Worm (Caenorhabditis elegans) whole organism, young adult: Measurements from ENCODE around the gene ash-2.

Experiments
- C17E4.6 ChIP-seq: fragments of 200-800 bp; sonication (Bioruptor generic); IDR thresholded peaks from 2 replicates; pipeline ENCODE4 v1.3.6; 2022; ENCODE audit warnings: missing genetic modification reagents, missing genetic modification characterization, missing compliant biosample characterization
- F23B12.7 ChIP-seq: sonication (generic microtip); optimal IDR thresholded peaks from 2 replicates; lab custom pipeline; 2017; ENCODE audit warnings: missing genetic modification characterization, mild to moderate bottlenecking, missing compliant biosample characterization, antibody characterized with exemption, moderate library complexity; ENCODE audit not compliant: insufficient read depth
- F37B4.10 ChIP-seq: fragments of 200-800 bp; sonication (Bioruptor generic); IDR thresholded peaks from 2 replicates; pipeline ENCODE4 v1.3.6; 2022; ENCODE audit warnings: missing genetic modification characterization, missing compliant biosample characterization
- F39B2.1 ChIP-seq: fragments of 200-800 bp; sonication (Bioruptor generic); IDR thresholded peaks from 2 replicates; pipeline ENCODE4 v1.3.6; 2022; ENCODE audit warnings: missing genetic modification reagents, missing genetic modification characterization, missing compliant biosample characterization
- F49E8.2 ChIP-seq: sonication (generic microtip); optimal IDR thresholded peaks from 3 replicates; lab custom pipeline; 2017; ENCODE audit warnings: missing genetic modification characterization, mild to moderate bottlenecking, missing compliant biosample characterization, antibody characterized with exemption, moderate library complexity; ENCODE audit not compliant: insufficient read depth
- F57A8.1 ChIP-seq: fragments of 200-800 bp; sonication (Bioruptor generic); optimal IDR thresholded peaks from 2 replicates; lab custom pipeline; 2018; ENCODE audit warnings: mild to moderate bottlenecking, missing genetic modification characterization, moderate library complexity, missing compliant biosample characterization
- F57C9.4 ChIP-seq: sonication (generic microtip); optimal IDR thresholded peaks from 2 replicates; lab custom pipeline; 2017; ENCODE audit warnings: mild to moderate bottlenecking, missing genetic modification characterization, missing compliant biosample characterization
- K11D2.4 ChIP-seq: fragments of 200-800 bp; sonication (Bioruptor generic); IDR thresholded peaks from 2 replicates; pipeline ENCODE4 v1.3.6; 2022; ENCODE audit warnings: missing genetic modification reagents, missing genetic modification characterization, missing compliant biosample characterization
- Y53F4B.3 ChIP-seq: fragments of 200-800 bp; sonication (Bioruptor generic); IDR thresholded peaks from 2 replicates; pipeline ENCODE4 v1.3.6; 2022; ENCODE audit warnings: missing genetic modification reagents, missing genetic modification characterization, missing compliant biosample characterization
- Y53G8AR.9 ChIP-seq: fragments of 200-800 bp; sonication (Bioruptor generic); conservative IDR thresholded peaks from 2 replicates; pipeline ENCODE4 v1.3.6; 2022; ENCODE audit warnings: missing genetic modification reagents, missing genetic modification characterization, missing compliant biosample characterization
- ZK185.1 ChIP-seq: sonication (generic microtip); optimal IDR thresholded peaks from 2 replicates; lab custom pipeline; 2016; ENCODE audit warnings: mild to moderate bottlenecking, missing genetic modification characterization, missing compliant biosample characterization; ENCODE audit not compliant: poor library complexity, severe bottlenecking
- aptf-3 ChIP-seq: fragments of 200-800 bp; sonication (Bioruptor generic); IDR thresholded peaks from 2 replicates; pipeline ENCODE4 v1.3.6; 2022; ENCODE audit warnings: missing genetic modification characterization, missing compliant biosample characterization
- athp-1 ChIP-seq: sonication (generic microtip); optimal IDR thresholded peaks from 2 replicates; lab custom pipeline; 2017; ENCODE audit warnings: mild to moderate bottlenecking, missing genetic modification characterization, missing compliant biosample characterization
- attf-6 ChIP-seq: fragments of 200-800 bp; sonication (Bioruptor generic); IDR thresholded peaks from 2 replicates; pipeline ENCODE4 v1.3.6; 2022; ENCODE audit warnings: missing genetic modification reagents, missing genetic modification characterization, missing compliant biosample characterization
- bed-1 ChIP-seq: fragments of 200-800 bp; sonication (Bioruptor generic); IDR thresholded peaks from 2 replicates; pipeline ENCODE4 v1.3.6; 2022; ENCODE audit warnings: missing genetic modification reagents, missing genetic modification characterization, missing compliant biosample characterization
- ceh-40 ChIP-seq: fragments of 200-800 bp; sonication (Bioruptor generic); IDR thresholded peaks from 2 replicates; pipeline ENCODE4 v1.3.6; 2022; ENCODE audit warnings: missing genetic modification characterization, missing compliant biosample characterization
- ceh-91 ChIP-seq: fragments of 200-800 bp; sonication (Bioruptor generic); IDR thresholded peaks from 2 replicates; pipeline ENCODE4 v1.3.6; 2022; ENCODE audit warnings: missing genetic modification reagents, missing genetic modification characterization, missing compliant biosample characterization
- chd-7 ChIP-seq: sonication (generic microtip); optimal IDR thresholded peaks from 2 replicates; lab custom pipeline; 2016; ENCODE audit warnings: mild to moderate bottlenecking, missing genetic modification characterization, moderate library complexity, missing compliant biosample characterization
- die-1 ChIP-seq: sonication (generic microtip); optimal IDR thresholded peaks from 2 replicates; lab custom pipeline; 2016; ENCODE audit warnings: missing genotype, mild to moderate bottlenecking, missing genetic modification characterization, missing compliant biosample characterization
- dox-1 ChIP-seq: fragments of 200-800 bp; sonication (Bioruptor generic); IDR thresholded peaks from 2 replicates; pipeline ENCODE4 v1.3.6; 2022; ENCODE audit warnings: missing genetic modification reagents, missing genetic modification characterization, missing compliant biosample characterization
- dpl-1 ChIP-seq: fragments of 150-350 bp; optimal IDR thresholded peaks from 2 replicates; lab custom pipeline; 2014; ENCODE audit warnings: missing biosample characterization, missing genetic modification reagents, missing genetic modification characterization
- efl-1 ChIP-seq: fragments of 150-350 bp; optimal IDR thresholded peaks from 2 replicates; lab custom pipeline; 2014; ENCODE audit warnings: missing biosample characterization, missing genetic modification reagents, missing genetic modification characterization
- gei-17 ChIP-seq: fragments of 200-800 bp; sonication (Bioruptor generic); optimal IDR thresholded peaks from 2 replicates; lab custom pipeline; 2018; ENCODE audit warnings: mild to moderate bottlenecking, missing genetic modification characterization, missing compliant biosample characterization
- him-1 ChIP-seq: sonication (generic microtip); optimal IDR thresholded peaks from 2 replicates; lab custom pipeline; 2016; ENCODE audit warnings: missing genotype, missing genetic modification reagents, missing genetic modification characterization, missing compliant biosample characterization
- hlh-26 ChIP-seq: fragments of 200-800 bp; sonication (Bioruptor generic); conservative IDR thresholded peaks from 2 replicates; pipeline ENCODE4 v1.3.6; 2022; ENCODE audit warnings: missing genetic modification reagents, missing genetic modification characterization, missing compliant biosample characterization
- hmg-1.2 ChIP-seq: fragments of 200-800 bp; sonication (Bioruptor generic); IDR thresholded peaks from 2 replicates; pipeline ENCODE4 v1.3.6; 2022; ENCODE audit warnings: missing genetic modification reagents, missing genetic modification characterization, missing compliant biosample characterization
- hrde-1 ChIP-seq: sonication (generic microtip); optimal IDR thresholded peaks from 2 replicates; lab custom pipeline; 2016; ENCODE audit warnings: missing genetic modification characterization, mild to moderate bottlenecking, missing compliant biosample characterization, moderate library complexity, missing genotype, missing genetic modification reagents, borderline replicate concordance
- hsf-1 ChIP-seq: fragments of 200-800 bp; sonication (Bioruptor generic); IDR thresholded peaks from 2 replicates; pipeline ENCODE4 v1.3.6; 2022; ENCODE audit warnings: missing genetic modification reagents, missing genetic modification characterization, missing compliant biosample characterization
- let-526 ChIP-seq: fragments of 200-800 bp; sonication (Bioruptor generic); IDR thresholded peaks from 2 replicates; pipeline ENCODE4 v1.3.6; 2022; ENCODE audit warnings: missing genetic modification reagents, missing genetic modification characterization, missing compliant biosample characterization
- let-607 ChIP-seq, 2 experiments: fragments of 200-800 bp in 1 of 2; sonication (Bioruptor generic) in 1 of 2; sonication (generic microtip) in 1 of 2; optimal IDR thresholded peaks; 2 replicates each; lab custom pipeline; 2016 to 2018; ENCODE audit warnings: mild to moderate bottlenecking in 2 of 2, missing compliant biosample characterization in 2 of 2, missing genetic modification characterization in 2 of 2, moderate library complexity in 2 of 2, missing genotype in 1 of 2
- lin-26 ChIP-seq: fragments of 200-800 bp; sonication (Bioruptor generic); IDR thresholded peaks from 2 replicates; pipeline ENCODE4 v1.3.6; 2022; ENCODE audit warnings: missing genetic modification reagents, missing genetic modification characterization, missing compliant biosample characterization
- lir-1 ChIP-seq: fragments of 200-800 bp; sonication (Bioruptor generic); conservative IDR thresholded peaks from 2 replicates; pipeline ENCODE4 v1.3.6; 2022; ENCODE audit warnings: missing genetic modification reagents, missing genetic modification characterization, missing compliant biosample characterization
- madf-10 ChIP-seq: sonication (generic microtip); optimal IDR thresholded peaks from 2 replicates; lab custom pipeline; 2016; ENCODE audit warnings: mild to moderate bottlenecking, missing genetic modification characterization, missing compliant biosample characterization
- madf-3 ChIP-seq: fragments of 200-800 bp; sonication (Bioruptor generic); IDR thresholded peaks from 2 replicates; pipeline ENCODE4 v1.3.6; 2022; ENCODE audit warnings: missing genetic modification reagents, missing genetic modification characterization, missing compliant biosample characterization
- madf-8 ChIP-seq: fragments of 200-800 bp; sonication (Bioruptor generic); conservative IDR thresholded peaks from 2 replicates; pipeline ENCODE4 v1.3.6; 2022; ENCODE audit warnings: missing genetic modification reagents, missing genetic modification characterization, missing compliant biosample characterization
- mel-28 ChIP-seq: sonication (generic microtip); optimal IDR thresholded peaks from 2 replicates; lab custom pipeline; 2016; ENCODE audit warnings: borderline replicate concordance, mild to moderate bottlenecking, missing genetic modification characterization, missing compliant biosample characterization
- nfyb-1 ChIP-seq: fragments of 200-800 bp; sonication (Bioruptor generic); IDR thresholded peaks from 2 replicates; pipeline ENCODE4 v1.3.6; 2022; ENCODE audit warnings: missing genetic modification reagents, missing genetic modification characterization, missing compliant biosample characterization
- nhr-179 ChIP-seq: sonication (generic microtip); optimal IDR thresholded peaks from 2 replicates; lab custom pipeline; 2016; ENCODE audit warnings: mild to moderate bottlenecking, missing genetic modification characterization, missing compliant biosample characterization
- nhr-90 ChIP-seq: sonication (generic microtip); optimal IDR thresholded peaks from 2 replicates; lab custom pipeline; 2016; ENCODE audit warnings: missing genotype, mild to moderate bottlenecking, missing genetic modification characterization, missing compliant biosample characterization
- rcor-1 ChIP-seq: fragments of 200-800 bp; sonication (Bioruptor generic); IDR thresholded peaks from 2 replicates; pipeline ENCODE4 v1.3.6; 2022; ENCODE audit warnings: missing genetic modification reagents, missing genetic modification characterization, missing compliant biosample characterization
- rpc-1 ChIP-seq, 2 experiments: fragments of 150-350 bp in 1 of 2; sonication (generic microtip) in 1 of 2; optimal IDR thresholded peaks; 2 replicates each; lab custom pipeline; 2014 to 2018; ENCODE audit warnings: missing biosample characterization in 1 of 2, missing genetic modification characterization in 1 of 2, missing genetic modification reagents in 1 of 2, missing genotype in 1 of 2
- sdz-38 ChIP-seq: sonication (generic microtip); optimal IDR thresholded peaks from 2 replicates; lab custom pipeline; 2016; ENCODE audit warnings: missing genotype, missing genetic modification characterization, missing compliant biosample characterization
- sptf-2 ChIP-seq: fragments of 200-800 bp; sonication (Bioruptor generic); optimal IDR thresholded peaks from 2 replicates; lab custom pipeline; 2018; ENCODE audit warnings: mild to moderate bottlenecking, missing genetic modification characterization, missing compliant biosample characterization
- tlf-1 ChIP-seq: fragments of 200-800 bp; sonication (Bioruptor generic); optimal IDR thresholded peaks from 2 replicates; lab custom pipeline; 2018; ENCODE audit warnings: mild to moderate bottlenecking, missing genetic modification characterization, missing compliant biosample characterization
- ztf-18 ChIP-seq: sonication (generic microtip); optimal IDR thresholded peaks from 2 replicates; lab custom pipeline; 2016; ENCODE audit warnings: missing genotype, mild to moderate bottlenecking, missing genetic modification characterization, missing compliant biosample characterization

ash-2 gene

DNA sequence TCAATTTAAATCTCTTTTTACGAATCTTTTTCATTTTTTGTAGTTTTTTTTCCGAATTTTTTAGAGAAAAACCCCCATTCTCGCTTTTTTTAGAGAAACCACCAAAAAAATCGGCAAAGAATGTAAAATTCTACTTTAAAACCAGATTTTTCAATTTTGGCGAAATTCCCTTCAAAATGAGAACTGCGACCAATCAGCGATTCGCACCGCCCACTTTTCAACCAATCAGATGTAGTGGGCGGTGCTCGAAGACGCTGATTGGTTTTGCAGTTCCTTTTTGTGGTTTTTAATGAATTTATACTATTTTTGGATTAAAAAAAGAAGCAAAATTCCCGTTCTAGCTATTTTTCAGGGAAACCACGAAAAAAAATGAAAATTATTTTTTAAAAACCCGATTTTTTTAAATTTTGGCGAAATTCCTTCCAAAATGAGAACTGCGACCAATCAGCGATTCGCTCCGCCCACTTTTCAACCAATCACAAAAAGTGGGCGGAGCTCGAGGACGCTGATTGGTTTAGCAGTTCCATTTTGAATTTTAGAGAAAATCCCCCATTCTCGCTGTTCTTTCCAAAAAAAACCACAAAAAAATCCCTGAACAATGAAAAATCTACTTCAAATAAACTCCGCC, 8.5 kb upstream of the ash-2 start:
- TF ChIP-seq nfyb-1 (GFP tag; lab: Robert Waterston, UW), result peak; percentile 11; the same call in 1 of the 2 replicates
- TF ChIP-seq nhr-90 (tag; lab: Kevin White, UChicago), result no peak

DNA sequence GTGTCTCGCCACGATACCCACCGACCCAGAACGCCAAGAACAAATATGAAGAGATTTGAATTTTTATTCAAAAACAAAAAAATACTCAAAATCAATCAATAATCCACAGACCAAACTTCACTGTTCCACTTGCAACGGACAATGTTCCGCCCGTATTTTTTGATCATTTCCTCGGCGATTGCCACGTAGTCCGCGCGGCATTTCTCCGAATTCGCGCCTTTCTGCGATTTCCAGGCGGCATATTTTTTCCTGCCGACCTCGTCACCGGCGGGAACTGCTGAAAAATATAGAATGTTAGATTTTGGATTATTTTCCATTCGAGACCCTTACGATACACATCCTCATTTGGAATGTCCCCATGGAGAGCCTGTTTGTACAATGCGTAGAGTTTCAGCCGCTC, 7.4 kb upstream of the ash-2 start:
- no peak for TF ChIP-seq him-1 (tag; lab: Kevin White, UChicago)
- no peak for TF ChIP-seq rpc-1 (optimal IDR thresholded peaks at IDR 0.05; lab: Kevin White, UChicago)
- TF ChIP-seq rpc-1 (tag; optimal IDR thresholded peaks at IDR 0.05; lab: Kevin White, UChicago), result no peak
- TF ChIP-seq madf-10 (tag; lab: Kevin White, UChicago), result no peak
- no peak for TF ChIP-seq athp-1 (tag; lab: Kevin White, UChicago)
- no peak for TF ChIP-seq Y53F4B.3 (GFP tag; lab: Robert Waterston, UW)
- no peak for TF ChIP-seq let-526 (GFP tag; lab: Robert Waterston, UW)
- no peak for TF ChIP-seq ZK185.1
- TF ChIP-seq efl-1 (GFP tag; lab: Kevin White, UChicago), result peak; percentile 68
- no peak for TF ChIP-seq F57C9.4
- no peak for TF ChIP-seq rcor-1 (GFP tag; lab: Robert Waterston, UW)
- peak; percentile 60 for TF ChIP-seq madf-8 (GFP tag; lab: Robert Waterston, UW)
- TF ChIP-seq mel-28 (tag; lab: Kevin White, UChicago), result no peak
- peak; percentile 51 for TF ChIP-seq tlf-1 (GFP tag; lab: Kevin White, UChicago)
- no peak for TF ChIP-seq ztf-18 (tag; lab: Kevin White, UChicago)
- TF ChIP-seq F23B12.7 (tag; lab: Kevin White, UChicago), result no peak
- no peak for TF ChIP-seq sdz-38 (tag; lab: Kevin White, UChicago)
- no peak for TF ChIP-seq F39B2.1 (GFP tag; lab: Robert Waterston, UW)
- TF ChIP-seq F37B4.10 (GFP tag; lab: Robert Waterston, UW), result no peak
- TF ChIP-seq let-607 (tag; optimal IDR thresholded peaks at IDR 0.05; lab: Kevin White, UChicago), result no peak
- peak; percentile 28 for TF ChIP-seq dpl-1 (GFP tag; lab: Kevin White, UChicago)
- TF ChIP-seq lin-26, result peak; percentile 57; the same call in 1 of the 2 replicates
- peak; percentile 11; the same call in 1 of the 2 replicates for TF ChIP-seq C17E4.6 (GFP tag; lab: Robert Waterston, UW)
- TF ChIP-seq hrde-1 (tag; lab: Kevin White, UChicago), result peak; percentile 81
- peak; percentile 44; the same call in 1 of the 2 replicates for TF ChIP-seq hsf-1
- no peak for TF ChIP-seq nhr-179 (tag; lab: Kevin White, UChicago)
- TF ChIP-seq chd-7 (tag; lab: Kevin White, UChicago), result no peak
- TF ChIP-seq bed-1, result no peak
- no peak for TF ChIP-seq attf-6 (GFP tag; lab: Robert Waterston, UW)
- TF ChIP-seq hmg-1.2 (GFP tag; lab: Robert Waterston, UW), result no peak
- TF ChIP-seq madf-3, result 0 out of 2 replicates have a peak, but pooled peaks have one; percentile 8
- 0 out of 2 replicates have a peak, but pooled peaks have one; percentile 40 for TF ChIP-seq Y53G8AR.9 (GFP tag; lab: Robert Waterston, UW)
- TF ChIP-seq aptf-3, result no peak
- peak; percentile 41 for TF ChIP-seq die-1 (tag; lab: Kevin White, UChicago)
- TF ChIP-seq gei-17 (GFP tag; lab: Kevin White, UChicago), result no peak
- TF ChIP-seq K11D2.4, result no peak
- TF ChIP-seq hlh-26, result no peak
- TF ChIP-seq ceh-40 (GFP tag; lab: Robert Waterston, UW), result no peak
- no peak for TF ChIP-seq F49E8.2
- peak; percentile 43; the same call in 1 of the 2 replicates for TF ChIP-seq dox-1 (GFP tag; lab: Robert Waterston, UW)
- TF ChIP-seq lir-1 (GFP tag; lab: Robert Waterston, UW), result no peak
- TF ChIP-seq sptf-2 (GFP tag; lab: Kevin White, UChicago), result no peak
- no peak for TF ChIP-seq F57A8.1 (GFP tag; lab: Kevin White, UChicago)
- TF ChIP-seq ceh-91 (GFP tag; lab: Robert Waterston, UW), result peak; percentile 26; the same call in 1 of the 2 replicates
